Worm (Caenorhabditis elegans): ENCODE measurements around the gene F53G2.1.
"Not testable (repeated sequence)": the region's sequence is repeated elsewhere in the genome, so short reads cannot be mapped to it uniquely, and the experiment has no call there.

DNA sequence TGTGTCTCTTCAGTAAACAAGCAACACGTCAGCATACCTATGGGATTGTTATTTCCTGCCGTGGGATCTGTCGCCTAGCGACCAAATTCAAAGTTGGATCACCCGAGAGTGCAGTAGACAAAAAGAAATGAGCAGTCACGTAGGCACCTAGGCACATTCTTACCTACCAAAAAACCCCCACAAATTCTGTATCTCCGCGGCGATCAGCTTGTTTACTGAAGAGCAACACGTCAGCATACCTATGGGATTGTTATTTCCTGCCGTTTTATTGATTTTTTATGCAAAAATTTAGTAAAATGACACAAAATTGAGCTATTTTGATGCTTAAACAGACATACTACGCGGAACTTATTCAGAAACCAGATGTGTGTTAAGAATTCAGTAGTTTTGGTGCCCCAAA lies 46.0 kb downstream of the F53G2.1 start, which contains the start of gene K02F6.5:
- not testable (repeated sequence) for TF ChIP-seq unc-130 (tag; optimal IDR thresholded peaks at IDR 0.05); mdl-1 (tag; optimal IDR thresholded peaks at IDR 0.05); ces-1 (GFP tag; optimal IDR thresholded peaks at IDR 0.05); ceh-63 (GFP tag; optimal IDR thresholded peaks at IDR 0.05); lir-3 (tag; optimal IDR thresholded peaks at IDR 0.05; ENCODE audit: poor library complexity)
